Fruit fly (Drosophila melanogaster) whole organism, embryonic: Measurements from ENCODE around the gene eIF2Bepsilon.

Source experiments
- Aef1 ChIP-seq: fragments of 200-800 bp; sonication (Bioruptor generic); IDR thresholded peaks from 3 replicates; pipeline ENCODE4 v1.3.6; 2022; ENCODE audit warnings: missing biosample characterization, missing genetic modification characterization
- CG10209 ChIP-seq: fragments of 200-800 bp; sonication (Bioruptor generic); optimal IDR thresholded peaks from 3 replicates; lab custom pipeline; 2017; ENCODE audit warnings: missing biosample characterization, mild to moderate bottlenecking, missing genetic modification characterization, missing genetic modification reagents
- CG12071 ChIP-seq: fragments of 200-800 bp; sonication (Bioruptor generic); optimal IDR thresholded peaks from 3 replicates; lab custom pipeline; 2018; ENCODE audit warnings: missing biosample characterization, mild to moderate bottlenecking, missing genetic modification characterization
- CG13894 ChIP-seq: fragments of 200-800 bp; sonication (Bioruptor generic); optimal IDR thresholded peaks from 3 replicates; lab custom pipeline; 2018; ENCODE audit warnings: missing biosample characterization, mild to moderate bottlenecking, missing genetic modification characterization, moderate library complexity
- CG14860 ChIP-seq: fragments of 200-800 bp; sonication (Bioruptor generic); IDR thresholded peaks from 3 replicates; pipeline ENCODE4 v1.3.6; 2022; ENCODE audit warnings: missing biosample characterization, missing genetic modification characterization; ENCODE audit not compliant: partially characterized antibody
- CG15514 ChIP-seq: fragments of 200-800 bp; sonication (Bioruptor generic); optimal IDR thresholded peaks from 3 replicates; lab custom pipeline; 2017; ENCODE audit warnings: missing biosample characterization, missing genetic modification characterization, mild to moderate bottlenecking, moderate library complexity, missing genetic modification reagents
- CG1603 ChIP-seq: fragments of 200-800 bp; sonication (Bioruptor generic); optimal IDR thresholded peaks from 2 replicates; lab custom pipeline; 2019; ENCODE audit warnings: missing biosample characterization, mild to moderate bottlenecking, missing genetic modification characterization, moderate library complexity
- CG2120 ChIP-seq: fragments of 200-800 bp; sonication (Bioruptor generic); optimal IDR thresholded peaks from 3 replicates; lab custom pipeline; 2016; ENCODE audit warnings: missing biosample characterization, missing genetic modification characterization
- CG31388 ChIP-seq: fragments of 200-800 bp; sonication (Bioruptor generic); optimal IDR thresholded peaks from 2 replicates; lab custom pipeline; 2016; ENCODE audit warnings: missing biosample characterization, missing genetic modification characterization
- CG3726 ChIP-seq: fragments of 200-800 bp; sonication (Bioruptor generic); IDR thresholded peaks from 3 replicates; pipeline ENCODE4, ENCODE4 v1.3.6; 2022; ENCODE audit warnings: missing biosample characterization, missing genetic modification characterization
- CG43689 ChIP-seq: fragments of 200-800 bp; sonication (Bioruptor generic); IDR thresholded peaks from 2 replicates; pipeline ENCODE4 v1.3.6; 2022; ENCODE audit warnings: missing biosample characterization, missing genetic modification characterization
- CG4404 ChIP-seq: fragments of 200-800 bp; sonication (Bioruptor generic); IDR thresholded peaks from 2 replicates; pipeline ENCODE4 v1.3.6; 2022; ENCODE audit warnings: missing biosample characterization, missing genetic modification characterization
- CG6175 ChIP-seq: fragments of 200-800 bp; sonication (Bioruptor generic); IDR thresholded peaks from 3 replicates; pipeline ENCODE4 v1.3.6; 2022; ENCODE audit warnings: missing biosample characterization, missing genetic modification characterization
- CG7271 ChIP-seq: fragments of 200-800 bp; sonication (Bioruptor generic); optimal IDR thresholded peaks from 2 replicates; lab custom pipeline; 2018; ENCODE audit warnings: missing biosample characterization, mild to moderate bottlenecking, missing genetic modification characterization, moderate library complexity
- CoRest ChIP-seq: fragments of 200-800 bp; sonication (Bioruptor generic); optimal IDR thresholded peaks from 3 replicates; lab custom pipeline; 2018; ENCODE audit warnings: missing biosample characterization, mild to moderate bottlenecking, missing genetic modification characterization, moderate library complexity
- Dad ChIP-seq: fragments of 200-800 bp; sonication (Bioruptor generic); optimal IDR thresholded peaks from 3 replicates; lab custom pipeline; 2016; ENCODE audit warnings: missing biosample characterization, missing genetic modification characterization
- Dip2 ChIP-seq: fragments of 200-800 bp; sonication (Bioruptor generic); IDR thresholded peaks from 2 replicates; pipeline ENCODE4 v1.3.6; 2022; ENCODE audit warnings: missing biosample characterization, missing genetic modification characterization
- Dp ChIP-seq: fragments of 200-800 bp; sonication (Bioruptor generic); optimal IDR thresholded peaks from 2 replicates; lab custom pipeline; 2018; ENCODE audit warnings: missing biosample characterization, mild to moderate bottlenecking, missing genetic modification characterization, moderate library complexity
- Dref ChIP-seq: fragments of 200-800 bp; sonication (Bioruptor generic); IDR thresholded peaks from 2 replicates; pipeline ENCODE4 v1.3.6; 2022; ENCODE audit warnings: missing biosample characterization, missing genetic modification characterization
- ERR ChIP-seq: fragments of 200-800 bp; sonication (Bioruptor generic); optimal IDR thresholded peaks from 2 replicates; lab custom pipeline; 2016; ENCODE audit warnings: missing biosample characterization, missing genetic modification characterization
- HLH3B ChIP-seq: fragments of 200-800 bp; sonication (Bioruptor generic); IDR thresholded peaks from 2 replicates; pipeline ENCODE4 v1.3.6; 2022; ENCODE audit warnings: missing biosample characterization, missing genetic modification characterization
- HmgD ChIP-seq: fragments of 200-800 bp; sonication (Bioruptor generic); optimal IDR thresholded peaks from 3 replicates; lab custom pipeline; 2016; ENCODE audit warnings: missing biosample characterization, missing genetic modification characterization
- Oaz ChIP-seq: fragments of 200-800 bp; sonication (Bioruptor generic); IDR thresholded peaks from 2 replicates; pipeline ENCODE4 v1.3.6; 2022; ENCODE audit warnings: missing biosample characterization, missing genetic modification characterization
- ara ChIP-seq: fragments of 200-800 bp; sonication (Bioruptor generic); IDR thresholded peaks from 2 replicates; pipeline ENCODE4 v1.3.6; 2022; ENCODE audit warnings: missing biosample characterization, missing genetic modification characterization
- bigmax ChIP-seq: fragments of 200-800 bp; sonication (Bioruptor generic); optimal IDR thresholded peaks from 2 replicates; lab custom pipeline; 2018; ENCODE audit warnings: missing biosample characterization, mild to moderate bottlenecking, missing genetic modification characterization
- br ChIP-seq: fragments of >200 bp; optimal IDR thresholded peaks from 2 replicates; lab custom pipeline; 2017
- cas ChIP-seq: fragments of 200-800 bp; sonication (Bioruptor generic); IDR thresholded peaks from 2 replicates; pipeline ENCODE4 v1.3.6; 2022; ENCODE audit warnings: missing biosample characterization, missing genetic modification characterization
- caup ChIP-seq: fragments of 200-800 bp; sonication (Bioruptor generic); optimal IDR thresholded peaks from 3 replicates; lab custom pipeline; 2017; ENCODE audit warnings: missing biosample characterization, mild to moderate bottlenecking, missing genetic modification characterization, moderate library complexity; ENCODE audit not compliant: severe bottlenecking
- crc ChIP-seq: fragments of 200-800 bp; sonication (Bioruptor generic); optimal IDR thresholded peaks from 2 replicates; lab custom pipeline; 2016; ENCODE audit warnings: missing biosample characterization, missing genetic modification characterization
- dan ChIP-seq: fragments of 200-800 bp; sonication (Bioruptor generic); IDR thresholded peaks from 2 replicates; pipeline ENCODE4 v1.3.6; 2022; ENCODE audit warnings: missing biosample characterization, missing genetic modification characterization
- fd96Cb ChIP-seq: fragments of 200-800 bp; sonication (Bioruptor generic); optimal IDR thresholded peaks from 2 replicates; lab custom pipeline; 2018; ENCODE audit warnings: missing biosample characterization, mild to moderate bottlenecking, missing genetic modification characterization, moderate library complexity
- gcm2 ChIP-seq: fragments of 200-800 bp; sonication (Bioruptor generic); optimal IDR thresholded peaks from 2 replicates; lab custom pipeline; 2016; ENCODE audit warnings: missing biosample characterization, missing genetic modification characterization
- hkb ChIP-seq, 2 experiments: fragments of 200-800 bp in 1 of 2; fragments of >200 bp in 1 of 2; sonication (Bioruptor generic) in 1 of 2; IDR thresholded peaks in 1 of 2; optimal IDR thresholded peaks in 1 of 2; 2 replicates each; pipeline versions ENCODE4 v1.3.6 to Lab custom; 2017 to 2022; ENCODE audit warnings: missing biosample characterization in 1 of 2, missing genetic modification characterization in 1 of 2
- kni ChIP-seq: fragments of 200-800 bp; sonication (Bioruptor generic); optimal IDR thresholded peaks from 3 replicates; lab custom pipeline; 2017; ENCODE audit warnings: mild to moderate bottlenecking, missing biosample characterization, missing genetic modification reagents, missing genetic modification characterization
- lmd ChIP-seq: fragments of 200-800 bp; sonication (Bioruptor generic); IDR thresholded peaks from 2 replicates; pipeline ENCODE4 v1.3.6; 2022; ENCODE audit warnings: missing biosample characterization, missing genetic modification characterization
- lov ChIP-seq, 2 experiments: fragments of 200-800 bp in 1 of 2; fragments of >200 bp in 1 of 2; sonication (Bioruptor generic) in 1 of 2; IDR thresholded peaks in 1 of 2; optimal IDR thresholded peaks in 1 of 2; 2 replicates in 1 of 2; 3 replicates in 1 of 2; pipeline versions ENCODE4 v1.3.6 to Lab custom; 2017 to 2022; ENCODE audit warnings: missing biosample characterization in 1 of 2, missing genetic modification characterization in 1 of 2
- mld ChIP-seq: fragments of 200-800 bp; sonication (Bioruptor generic); IDR thresholded peaks from 3 replicates; pipeline ENCODE4 v1.3.6; 2022; ENCODE audit warnings: missing biosample characterization, missing genetic modification characterization; ENCODE audit not compliant: partially characterized antibody
- pho ChIP-seq: fragments of 200-800 bp; sonication (Bioruptor generic); optimal IDR thresholded peaks from 2 replicates; lab custom pipeline; 2016; ENCODE audit warnings: missing biosample characterization, missing genetic modification characterization
- psq ChIP-seq: fragments of 200-800 bp; sonication (Bioruptor generic); optimal IDR thresholded peaks from 2 replicates; lab custom pipeline; 2017; ENCODE audit warnings: missing biosample characterization, missing genetic modification characterization
- rib ChIP-seq: fragments of 200-800 bp; sonication (Bioruptor generic); IDR thresholded peaks from 2 replicates; pipeline ENCODE4 v1.3.6; 2022; ENCODE audit warnings: missing biosample characterization, missing genetic modification characterization
- sd ChIP-seq: fragments of 200-800 bp; sonication (Bioruptor generic); optimal IDR thresholded peaks from 3 replicates; lab custom pipeline; 2018; ENCODE audit warnings: missing biosample characterization, mild to moderate bottlenecking, missing genetic modification characterization, moderate library complexity
- seq ChIP-seq: fragments of 200-800 bp; sonication (Bioruptor generic); IDR thresholded peaks from 2 replicates; pipeline ENCODE4 v1.3.6; 2022; ENCODE audit warnings: missing biosample characterization, missing genetic modification characterization
- sima ChIP-seq: fragments of 200-800 bp; sonication (Bioruptor generic); optimal IDR thresholded peaks from 2 replicates; lab custom pipeline; 2016; ENCODE audit warnings: missing biosample characterization, missing genetic modification characterization
- trh ChIP-seq: fragments of 200-800 bp; sonication (Bioruptor generic); optimal IDR thresholded peaks from 2 replicates; lab custom pipeline; 2016; ENCODE audit warnings: missing biosample characterization, missing genetic modification characterization
- ttk ChIP-seq: fragments of 200-800 bp; sonication (Bioruptor generic); IDR thresholded peaks from 2 replicates; pipeline ENCODE4 v2.1.2; 2022; ENCODE audit warnings: missing biosample characterization, missing genetic modification characterization
- unc-4 ChIP-seq: fragments of 200-800 bp; sonication (Bioruptor generic); IDR thresholded peaks from 2 replicates; pipeline ENCODE4 v1.3.6; 2022; ENCODE audit warnings: missing biosample characterization, missing genetic modification characterization; ENCODE audit not compliant: partially characterized antibody
- wek ChIP-seq: fragments of 200-800 bp; sonication (Bioruptor generic); optimal IDR thresholded peaks from 3 replicates; lab custom pipeline; 2018; ENCODE audit warnings: missing biosample characterization, mild to moderate bottlenecking, missing genetic modification characterization, moderate library complexity
- z ChIP-seq: fragments of 200-800 bp; sonication (Bioruptor generic); IDR thresholded peaks from 3 replicates; pipeline ENCODE4 v1.3.6; 2022; ENCODE audit warnings: missing biosample characterization, missing genetic modification characterization
- zfh1 ChIP-seq: fragments of 200-800 bp; sonication (Bioruptor generic); IDR thresholded peaks from 3 replicates; pipeline ENCODE4 v1.3.6; 2022; ENCODE audit warnings: missing biosample characterization, missing genetic modification characterization

The eIF2Bepsilon gene

dm6 chrX:1951391-1952066 lies 28.9 kb upstream of the eIF2Bepsilon start (continued):
- TF ChIP-seq CG4404 (GFP tag; lab: Robert Waterston, UW) (peak; percentile 81), z (GFP tag; lab: Robert Waterston, UW) (peak; percentile 69; the same call in 1 of the 3 replicates), CoRest (peak; percentile 91), caup (GFP tag; lab: Kevin White, UChicago) (peak; percentile 96), CG10209 (GFP tag; lab: Kevin White, UChicago) (peak; percentile 96), CG13894 (tag; lab: Kevin White, UChicago) (peak; percentile 91), CG3726 (peak; percentile 88), crc (GFP tag; lab: Kevin White, UChicago) (peak; percentile 93), Dref (GFP tag; lab: Robert Waterston, UW) (no peak), lov (optimal IDR thresholded peaks at IDR 0.05; lab: Kevin White, UChicago) (no peak), lov (GFP tag; IDR thresholded peaks at IDR 0.05; lab: Robert Waterston, UW) (peak; percentile 95), Dp (GFP tag; lab: Kevin White, UChicago) (peak; percentile 3), br (lab: Kevin White, UChicago) (no peak), ERR (GFP tag; lab: Kevin White, UChicago) (peak; percentile 91), dan (GFP tag; lab: Robert Waterston, UW) (peak; percentile 72), seq (GFP tag; lab: Robert Waterston, UW) (peak; percentile 90), rib (GFP tag; lab: Robert Waterston, UW) (peak; percentile 77), CG2120 (GFP tag; lab: Kevin White, UChicago) (peak; percentile 96), sima (GFP tag; lab: Kevin White, UChicago) (peak; percentile 86), gcm2 (GFP tag; lab: Kevin White, UChicago) (peak; percentile 85), Dip2 (no peak), trh (GFP tag; lab: Kevin White, UChicago) (peak; percentile 68), CG1603 (peak; percentile 98), HmgD (GFP tag; lab: Kevin White, UChicago) (peak; percentile 87), fd96Cb (tag; lab: Kevin White, UChicago) (peak; percentile 96), zfh1 (GFP tag; lab: Robert Waterston, UW) (peak; percentile 97), mld (no peak), CG31388 (GFP tag; lab: Kevin White, UChicago) (peak; percentile 74), CG43689 (GFP tag; lab: Robert Waterston, UW) (peak; percentile 82), lmd (peak; percentile 92), CG15514 (GFP tag; lab: Kevin White, UChicago) (peak; percentile 90), bigmax (GFP tag; lab: Kevin White, UChicago) (peak; percentile 73), CG6175 (GFP tag; lab: Robert Waterston, UW) (peak; percentile 68; the same call in 1 of the 3 replicates), ttk (GFP tag; lab: Robert Waterston, UW) (peak; percentile 90), kni (peak; percentile 86), Aef1 (peak; percentile 85), pho (peak; percentile 93), unc-4 (GFP tag; lab: Robert Waterston, UW) (no peak), psq (GFP tag; lab: Kevin White, UChicago) (peak; percentile 73), cas (GFP tag; lab: Robert Waterston, UW) (peak; percentile 79), sd (tag; lab: Kevin White, UChicago) (peak; percentile 82), Oaz (GFP tag; lab: Robert Waterston, UW) (peak; percentile 78), CG14860 (GFP tag; lab: Robert Waterston, UW) (no peak), ara (GFP tag; lab: Robert Waterston, UW) (peak; percentile 96), CG12071 (GFP tag; lab: Kevin White, UChicago) (peak; percentile 98), HLH3B (GFP tag; lab: Robert Waterston, UW) (peak; percentile 96), wek (GFP tag; lab: Kevin White, UChicago) (peak; percentile 88), hkb (optimal IDR thresholded peaks at IDR 0.05; lab: Kevin White, UChicago) (no peak), hkb (GFP tag; IDR thresholded peaks at IDR 0.05; lab: Robert Waterston, UW) (peak; percentile 97), CG7271 (peak; percentile 80), Dad (GFP tag; lab: Kevin White, UChicago) (peak; percentile 95)
